Fruit fly (Drosophila melanogaster) whole organism, embryonic: Measurements from ENCODE around the gene sna.

ENCODE experiments used
- Adf1 ChIP-seq: fragments of 200-800 bp; sonication (Bioruptor generic); IDR thresholded peaks from 2 replicates; pipeline ENCODE4 v1.3.6; 2022; ENCODE audit warnings: missing biosample characterization, missing genetic modification characterization
- CG10431 ChIP-seq: fragments of 200-800 bp; sonication (Bioruptor generic); optimal IDR thresholded peaks from 3 replicates; lab custom pipeline; 2018; ENCODE audit warnings: missing biosample characterization, mild to moderate bottlenecking, missing genetic modification characterization
- CG11247 ChIP-seq: fragments of 200-800 bp; sonication (Bioruptor generic); IDR thresholded peaks from 2 replicates; pipeline ENCODE4 v1.3.6; 2022; ENCODE audit warnings: missing biosample characterization, missing genetic modification characterization
- CG11696 ChIP-seq: fragments of 200-800 bp; sonication (Bioruptor generic); IDR thresholded peaks from 2 replicates; pipeline ENCODE4 v1.3.6; 2022; ENCODE audit warnings: missing biosample characterization, missing genetic modification characterization
- CG12104 ChIP-seq: fragments of 200-800 bp; sonication (Bioruptor generic); optimal IDR thresholded peaks from 3 replicates; lab custom pipeline; 2016; ENCODE audit warnings: missing biosample characterization, missing genetic modification characterization
- CG12155 ChIP-seq: fragments of 200-800 bp; sonication (Bioruptor generic); optimal IDR thresholded peaks from 3 replicates; lab custom pipeline; 2016; ENCODE audit warnings: missing biosample characterization, missing genetic modification characterization
- CG13287 ChIP-seq: fragments of 200-800 bp; sonication (Bioruptor generic); IDR thresholded peaks from 2 replicates; pipeline ENCODE4 v1.3.6; 2022; ENCODE audit warnings: missing biosample characterization, missing genetic modification characterization; ENCODE audit not compliant: partially characterized antibody
- CG15479 ChIP-seq: fragments of 200-800 bp; sonication (Bioruptor generic); optimal IDR thresholded peaks from 3 replicates; lab custom pipeline; 2019; ENCODE audit warnings: missing biosample characterization, mild to moderate bottlenecking, missing genetic modification characterization, moderate library complexity
- CG17612 ChIP-seq: fragments of 200-800 bp; sonication (Bioruptor generic); IDR thresholded peaks from 2 replicates; pipeline ENCODE4 v1.3.6; 2022; ENCODE audit warnings: missing biosample characterization, missing genetic modification characterization
- CG1792 ChIP-seq: fragments of 200-800 bp; sonication (Bioruptor generic); optimal IDR thresholded peaks from 2 replicates; lab custom pipeline; 2016; ENCODE audit warnings: missing biosample characterization, missing genetic modification characterization
- CG18619 ChIP-seq: fragments of 200-800 bp; sonication (Bioruptor generic); optimal IDR thresholded peaks from 3 replicates; lab custom pipeline; 2017; ENCODE audit warnings: missing biosample characterization, mild to moderate bottlenecking, missing genetic modification characterization
- CG2116 ChIP-seq: fragments of 200-800 bp; sonication (Bioruptor generic); optimal IDR thresholded peaks from 3 replicates; lab custom pipeline; 2018; ENCODE audit warnings: missing biosample characterization, mild to moderate bottlenecking, missing genetic modification characterization
- CG2129 ChIP-seq: fragments of 200-800 bp; sonication (Bioruptor generic); IDR thresholded peaks from 2 replicates; pipeline ENCODE4 v1.3.6; 2022; ENCODE audit warnings: missing biosample characterization, missing genetic modification characterization; ENCODE audit not compliant: partially characterized antibody
- CG2199 ChIP-seq: fragments of 200-800 bp; sonication (Bioruptor generic); IDR thresholded peaks from 3 replicates; pipeline ENCODE4 v1.3.6; 2022; ENCODE audit warnings: missing biosample characterization, missing genetic modification characterization
- CG2202 ChIP-seq: fragments of 200-800 bp; sonication (Bioruptor generic); optimal IDR thresholded peaks from 2 replicates; lab custom pipeline; 2018; ENCODE audit warnings: missing biosample characterization, mild to moderate bottlenecking, missing genetic modification characterization
- CG2889 ChIP-seq: fragments of 200-800 bp; sonication (Bioruptor generic); IDR thresholded peaks from 3 replicates; pipeline ENCODE4 v1.3.6; 2022; ENCODE audit warnings: missing biosample characterization, missing genetic modification characterization
- CG30020 ChIP-seq: fragments of 200-800 bp; optimal IDR thresholded peaks from 2 replicates; lab custom pipeline; 2019; ENCODE audit warnings: missing biosample characterization, mild to moderate bottlenecking, missing genetic modification characterization, moderate library complexity
- CG6254 ChIP-seq: fragments of 200-800 bp; sonication (Bioruptor generic); optimal IDR thresholded peaks from 3 replicates; lab custom pipeline; 2017; ENCODE audit warnings: mild to moderate bottlenecking, missing biosample characterization, missing genetic modification reagents, missing genetic modification characterization
- D ChIP-seq, 2 experiments: fragments of 200-800 bp in 1 of 2; fragments of >200 bp in 1 of 2; sonication (Bioruptor generic) in 1 of 2; optimal IDR thresholded peaks; 2 replicates in 1 of 2; 3 replicates in 1 of 2; lab custom pipeline; 2017; ENCODE audit warnings: mild to moderate bottlenecking in 1 of 2, missing biosample characterization in 1 of 2, missing genetic modification characterization in 1 of 2, missing genetic modification reagents in 1 of 2
- D19A ChIP-seq: fragments of 200-800 bp; optimal IDR thresholded peaks from 3 replicates; lab custom pipeline; 2019; ENCODE audit warnings: missing biosample characterization, mild to moderate bottlenecking, missing genetic modification characterization, moderate library complexity
- Deaf1 ChIP-seq: fragments of 200-800 bp; optimal IDR thresholded peaks from 3 replicates; lab custom pipeline; 2019; ENCODE audit warnings: missing biosample characterization, mild to moderate bottlenecking, missing genetic modification characterization, moderate library complexity
- Dip3 ChIP-seq: fragments of 200-800 bp; sonication (Bioruptor generic); optimal IDR thresholded peaks from 3 replicates; lab custom pipeline; 2016; ENCODE audit warnings: missing biosample characterization, missing genetic modification characterization
- Ets65A ChIP-seq: fragments of 200-800 bp; sonication (Bioruptor generic); peaks from one replicate; lab custom pipeline; 2016; ENCODE audit warnings: missing biosample characterization, missing genetic modification characterization
- Gug ChIP-seq: fragments of 200-800 bp; sonication (Bioruptor generic); IDR thresholded peaks from 4 replicates; pipeline ENCODE4 v1.3.6; 2022; ENCODE audit warnings: missing biosample characterization, missing genetic modification characterization
- Kr ChIP-seq: fragments of 200-800 bp; sonication (Bioruptor generic); optimal IDR thresholded peaks from 2 replicates; lab custom pipeline; 2017; ENCODE audit warnings: missing biosample characterization, mild to moderate bottlenecking, missing genetic modification characterization
- MTF-1 ChIP-seq: fragments of 200-800 bp; sonication (Bioruptor generic); optimal IDR thresholded peaks from 2 replicates; lab custom pipeline; 2018; ENCODE audit warnings: missing biosample characterization, mild to moderate bottlenecking, missing genetic modification characterization, borderline replicate concordance
- Mrtf ChIP-seq: fragments of 200-800 bp; sonication (Bioruptor generic); IDR thresholded peaks from 3 replicates; pipeline ENCODE4 v1.3.6; 2022; ENCODE audit warnings: missing biosample characterization, missing genetic modification characterization
- NC2α ChIP-seq: fragments of 200-800 bp; sonication (Bioruptor generic); optimal IDR thresholded peaks from 2 replicates; lab custom pipeline; 2016; ENCODE audit warnings: missing biosample characterization, missing genetic modification characterization
- NK7.1 ChIP-seq: fragments of 200-800 bp; sonication (Bioruptor generic); optimal IDR thresholded peaks from 3 replicates; lab custom pipeline; 2016; ENCODE audit warnings: missing biosample characterization, missing genetic modification characterization
- Neu2 ChIP-seq: fragments of 200-800 bp; sonication (Bioruptor generic); optimal IDR thresholded peaks from 3 replicates; lab custom pipeline; 2016; ENCODE audit warnings: missing biosample characterization, missing genetic modification characterization, borderline replicate concordance
- Nf-YA ChIP-seq: fragments of 200-800 bp; sonication (Bioruptor generic); IDR thresholded peaks from 2 replicates; pipeline ENCODE4 v1.3.6; 2022; ENCODE audit warnings: missing biosample characterization, missing genetic modification characterization
- Rfx ChIP-seq: fragments of 200-800 bp; sonication (Bioruptor generic); IDR thresholded peaks from 2 replicates; pipeline ENCODE4 v1.3.6; 2022; ENCODE audit warnings: missing biosample characterization, missing genetic modification characterization
- Sox100B ChIP-seq: fragments of 200-800 bp; sonication (Bioruptor generic); optimal IDR thresholded peaks from 3 replicates; lab custom pipeline; 2018; ENCODE audit warnings: missing biosample characterization, mild to moderate bottlenecking, missing genetic modification characterization
- TFAM ChIP-seq: fragments of 200-800 bp; sonication (Bioruptor generic); optimal IDR thresholded peaks from 2 replicates; lab custom pipeline; 2017; ENCODE audit warnings: missing biosample characterization, missing genetic modification characterization, inconsistent platforms
- ash1 ChIP-seq: fragments of 200-800 bp; sonication (Bioruptor generic); optimal IDR thresholded peaks from 2 replicates; lab custom pipeline; 2018; ENCODE audit warnings: missing biosample characterization, mild to moderate bottlenecking, missing genetic modification characterization
- cad ChIP-seq: fragments of >200 bp; optimal IDR thresholded peaks from 2 replicates; lab custom pipeline; 2017; ENCODE audit warnings: missing biosample characterization, missing genetic modification characterization
- insv ChIP-seq, 2 experiments: fragments of 200-800 bp; sonication (Bioruptor generic); optimal IDR thresholded peaks; 3 replicates each; lab custom pipeline; 2016 to 2018; ENCODE audit warnings: missing biosample characterization in 2 of 2, missing genetic modification characterization in 2 of 2
- kay ChIP-seq: fragments of 200-800 bp; sonication (Bioruptor generic); optimal IDR thresholded peaks from 2 replicates; lab custom pipeline; 2016; ENCODE audit warnings: missing biosample characterization, missing genetic modification characterization
- kni ChIP-seq: fragments of 200-800 bp; sonication (Bioruptor generic); optimal IDR thresholded peaks from 3 replicates; lab custom pipeline; 2017; ENCODE audit warnings: mild to moderate bottlenecking, missing biosample characterization, missing genetic modification reagents, missing genetic modification characterization
- nerfin-1 ChIP-seq: fragments of 200-800 bp; sonication (Bioruptor generic); optimal IDR thresholded peaks from 3 replicates; lab custom pipeline; 2019; ENCODE audit warnings: missing biosample characterization, mild to moderate bottlenecking, missing genetic modification characterization, moderate library complexity
- pros ChIP-seq: fragments of 200-800 bp; sonication (Bioruptor generic); optimal IDR thresholded peaks from 3 replicates; lab custom pipeline; 2019; ENCODE audit warnings: missing biosample characterization, mild to moderate bottlenecking, missing genetic modification characterization, moderate library complexity
- ranshi ChIP-seq: fragments of 200-800 bp; sonication (Bioruptor generic); IDR thresholded peaks from 2 replicates; pipeline ENCODE4 v1.3.6; 2022; ENCODE audit warnings: missing biosample characterization, missing genetic modification characterization
- run ChIP-seq: fragments of 200-800 bp; sonication (Bioruptor generic); optimal IDR thresholded peaks from 3 replicates; lab custom pipeline; 2018; ENCODE audit warnings: missing biosample characterization, mild to moderate bottlenecking, missing genetic modification characterization
- sens ChIP-seq: fragments of 200-800 bp; sonication (Bioruptor generic); peaks from one replicate; lab custom pipeline; 2016; ENCODE audit warnings: missing biosample characterization, missing genetic modification characterization
- tap ChIP-seq: fragments of 200-800 bp; optimal IDR thresholded peaks from 3 replicates; lab custom pipeline; 2019; ENCODE audit warnings: missing biosample characterization, mild to moderate bottlenecking, missing genetic modification characterization, moderate library complexity
- tll ChIP-seq, 2 experiments: fragments of 200-800 bp in 1 of 2; fragments of >200 bp in 1 of 2; sonication (Bioruptor generic) in 1 of 2; optimal IDR thresholded peaks; 2 replicates each; lab custom pipeline; 2017 to 2019; ENCODE audit warnings: missing biosample characterization in 2 of 2, missing genetic modification characterization in 2 of 2, mild to moderate bottlenecking in 1 of 2, moderate library complexity in 1 of 2
- tup ChIP-seq: fragments of 200-800 bp; sonication (Bioruptor generic); optimal IDR thresholded peaks from 2 replicates; lab custom pipeline; 2016; ENCODE audit warnings: missing biosample characterization, mild to moderate bottlenecking, missing genetic modification characterization, moderate library complexity
- zen ChIP-seq: fragments of 200-800 bp; sonication (Bioruptor generic); optimal IDR thresholded peaks from 3 replicates; lab custom pipeline; 2018; ENCODE audit warnings: missing biosample characterization, mild to moderate bottlenecking, missing genetic modification characterization, moderate library complexity

Gene sna

dm6 chr2L:15471565-15471964 is 6.5 kb downstream of the sna start:
- TF ChIP-seq Ets65A (GFP tag; lab: Kevin White, UChicago) (peak; percentile 28), CG11696 (GFP tag; lab: Robert Waterston, UW) (no peak), CG15479 (GFP tag; lab: Kevin White, UChicago) (peak; percentile 81), insv (GFP tag; optimal IDR thresholded peaks at IDR 0.05; lab: Kevin White, UChicago) (peak in 1 of 2 experiments; percentile 78), zen (tag; lab: Kevin White, UChicago) (peak; percentile 32), CG2889 (GFP tag; lab: Robert Waterston, UW) (no peak), D19A (tag; lab: Kevin White, UChicago) (peak; percentile 64), cad (GFP tag; lab: Kevin White, UChicago) (peak; percentile 57)

- TF ChIP-seq CG12104 (GFP tag; lab: Kevin White, UChicago): no peak
- peak; percentile 4 for TF ChIP-seq zen (tag; lab: Kevin White, UChicago)
- no peak for TF ChIP-seq CG17612 (GFP tag; lab: Robert Waterston, UW)
- TF ChIP-seq kay: no peak
- no peak for TF ChIP-seq CG13287
- peak; percentile 4 for TF ChIP-seq kni (GFP tag; lab: Kevin White, UChicago)
- no peak for TF ChIP-seq D (optimal IDR thresholded peaks at IDR 0.05; lab: Kevin White, UChicago)
- TF ChIP-seq D (GFP tag; optimal IDR thresholded peaks at IDR 0.05; lab: Kevin White, UChicago): no peak
- TF ChIP-seq Rfx (GFP tag; lab: Robert Waterston, UW): no peak
- 0 out of 3 replicates have a peak, but pooled peaks have one; percentile 60 for TF ChIP-seq CG2199
- no peak for TF ChIP-seq Neu2 (GFP tag; lab: Kevin White, UChicago)
- TF ChIP-seq Deaf1 (tag; lab: Kevin White, UChicago): peak; percentile 54
- no peak for TF ChIP-seq Ets65A (GFP tag; lab: Kevin White, UChicago)
- TF ChIP-seq CG6254: no peak
- no peak for TF ChIP-seq CG2129 (GFP tag; lab: Robert Waterston, UW)
- TF ChIP-seq CG2889 (GFP tag; lab: Robert Waterston, UW): no peak
- TF ChIP-seq NC2α (GFP tag; lab: Kevin White, UChicago): no peak
- TF ChIP-seq ash1 (GFP tag; lab: Kevin White, UChicago): no peak
- no peak for TF ChIP-seq Dip3 (GFP tag; lab: Kevin White, UChicago)
- TF ChIP-seq Sox100B (GFP tag; lab: Kevin White, UChicago): no peak
- no peak for TF ChIP-seq CG10431
- no peak for TF ChIP-seq CG11247 (GFP tag; lab: Robert Waterston, UW)
- no peak for TF ChIP-seq pros (GFP tag; lab: Kevin White, UChicago)
- TF ChIP-seq Adf1 (GFP tag; lab: Robert Waterston, UW): no peak
- no peak for TF ChIP-seq Gug
- TF ChIP-seq CG1792 (GFP tag; lab: Kevin White, UChicago): no peak
- peak; percentile 93 for TF ChIP-seq Kr
- TF ChIP-seq CG2116 (GFP tag; lab: Kevin White, UChicago): no peak
- TF ChIP-seq ranshi (GFP tag; lab: Robert Waterston, UW): no peak
- TF ChIP-seq CG12155 (GFP tag; lab: Kevin White, UChicago): no peak
- no peak for TF ChIP-seq tup (GFP tag; lab: Kevin White, UChicago)
- no peak for TF ChIP-seq Nf-YA (GFP tag; lab: Robert Waterston, UW)
- TF ChIP-seq tap: no peak
- TF ChIP-seq NK7.1 (GFP tag; lab: Kevin White, UChicago): no peak
- TF ChIP-seq CG30020 (tag; lab: Kevin White, UChicago): no peak
- no peak for TF ChIP-seq CG2202
- no peak for TF ChIP-seq CG18619 (GFP tag; lab: Kevin White, UChicago)
- TF ChIP-seq MTF-1 (GFP tag; lab: Kevin White, UChicago): no peak
- peak in 1 of 2 experiments; percentile 22 for TF ChIP-seq tll (GFP tag; optimal IDR thresholded peaks at IDR 0.05; lab: Kevin White, UChicago)
- no peak for TF ChIP-seq TFAM
- no peak for TF ChIP-seq Mrtf (GFP tag; lab: Robert Waterston, UW)
- TF ChIP-seq sens (GFP tag; lab: Kevin White, UChicago): peak; percentile 58
- no peak for TF ChIP-seq run (tag; lab: Kevin White, UChicago)
- TF ChIP-seq nerfin-1 (tag; lab: Kevin White, UChicago): peak; percentile 6
These were observed 7.4 kb downstream of the sna start for dm6 chr2L:15470514-15471134.
